Worm (Caenorhabditis elegans): ENCODE results near the gene R11G10.4.

DNA sequence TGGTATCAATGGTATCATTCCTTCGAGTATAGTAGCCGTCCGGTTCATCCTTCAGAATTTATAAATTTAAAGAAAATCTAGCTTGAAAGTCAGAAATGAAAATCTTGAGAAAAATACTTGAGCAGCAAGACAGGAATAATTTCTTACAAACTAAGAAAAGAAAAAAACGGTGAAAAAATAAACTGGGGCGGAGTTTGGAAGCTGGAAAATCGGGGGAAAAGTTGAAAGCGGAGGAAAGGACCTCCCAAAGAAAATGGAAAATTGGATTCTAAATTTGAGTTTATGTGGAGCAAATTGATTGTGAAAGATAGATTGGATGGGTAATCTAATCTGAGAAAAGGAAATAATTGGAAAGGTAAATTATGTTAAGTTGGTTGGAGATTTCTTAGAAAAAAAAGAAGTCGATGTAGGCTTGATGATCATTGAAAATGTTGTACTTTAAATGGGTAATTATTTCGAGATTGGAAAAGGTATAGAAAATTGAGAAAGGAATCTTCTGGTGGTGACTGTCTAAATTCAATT, 29.7 kb downstream of the R11G10.4 start, which contains the start of gene frpr-5:
- TF ChIP-seq him-1 (tag; optimal IDR thresholded peaks at IDR 0.05) (no peak), dao-5 (tag; optimal IDR thresholded peaks at IDR 0.05) (no peak)

All from whole organism, L4/young adult.